Worm (Caenorhabditis elegans): ENCODE data around the gene R160.14.

The R160.14 gene

DNA sequence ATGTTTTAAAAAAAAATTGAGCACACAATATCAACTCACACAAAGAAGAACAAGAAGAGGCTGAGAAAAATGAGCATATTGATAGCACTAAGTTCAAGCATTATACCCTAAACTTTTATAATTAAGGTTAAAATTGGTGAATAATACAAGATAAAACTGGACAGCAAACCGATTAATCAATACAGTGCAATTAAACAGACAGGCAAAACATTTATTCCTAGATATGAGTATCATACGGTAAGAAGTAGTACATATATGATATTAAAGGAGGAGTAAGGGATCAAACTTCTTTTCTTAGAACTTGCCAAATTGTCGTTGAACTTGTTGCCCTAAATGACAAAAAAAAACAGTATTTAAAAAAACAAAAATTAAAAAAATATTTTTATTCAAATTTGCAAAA is at the start of gene R160.14:
Gene R160.14, minus strand, starts transcription at position 101 of the 400 bp plus-strand sequence.
- TF ChIP-seq nhr-2 (tag; optimal IDR thresholded peaks at IDR 0.05) (no peak), pha-4 (tag; optimal IDR thresholded peaks at IDR 0.05) (no peak), ceh-43 (GFP tag; optimal IDR thresholded peaks at IDR 0.05) (no peak), mep-1 (tag; optimal IDR thresholded peaks at IDR 0.05) (no peak), lsy-2 (tag; optimal IDR thresholded peaks at IDR 0.05) (no peak), drap-1 (GFP tag; optimal IDR thresholded peaks at IDR 0.05) (no peak), bed-3 (GFP tag; optimal IDR thresholded peaks at IDR 0.05) (no peak), cnd-1 (tag; optimal IDR thresholded peaks at IDR 0.05) (no peak), ces-1 (GFP tag; optimal IDR thresholded peaks at IDR 0.05) (no peak), nhr-12 (tag; optimal IDR thresholded peaks at IDR 0.05) (no peak), mls-2 (tag; optimal IDR thresholded peaks at IDR 0.05) (no peak), sptf-1 (tag; optimal IDR thresholded peaks at IDR 0.05) (no peak), nhr-237 (tag; optimal IDR thresholded peaks at IDR 0.05) (no peak), snpc-4 (tag; optimal IDR thresholded peaks at IDR 0.05) (no peak), hlh-1 (tag; optimal IDR thresholded peaks at IDR 0.05) (no peak), zip-8 (tag; optimal IDR thresholded peaks at IDR 0.05) (no peak), flh-1 (GFP tag; optimal IDR thresholded peaks at IDR 0.05) (no peak), ceh-39 (tag; optimal IDR thresholded peaks at IDR 0.05) (no peak), unc-120 (tag; optimal IDR thresholded peaks at IDR 0.05; ENCODE audit: poor library complexity, severe bottlenecking) (no peak), ztf-11 (tag; optimal IDR thresholded peaks at IDR 0.05) (no peak)

DNA sequence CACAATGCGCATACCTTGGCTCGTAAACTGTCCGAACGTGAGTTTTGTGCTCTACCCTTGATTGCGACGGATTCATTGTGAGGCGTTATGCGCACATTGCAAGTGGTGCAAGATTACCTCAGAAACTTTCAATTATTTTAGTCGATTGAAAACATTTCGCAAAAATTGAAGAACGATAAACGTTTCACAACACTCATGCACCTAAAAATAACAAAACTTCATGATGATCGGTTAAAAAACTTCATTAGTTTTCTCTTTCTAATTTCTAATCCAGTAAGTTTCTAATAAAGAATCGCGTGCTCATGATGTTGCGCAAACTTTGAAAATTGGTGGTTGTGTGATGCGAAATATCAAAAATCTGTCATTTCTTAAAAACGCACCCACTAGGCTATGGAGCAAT is 46.9 kb upstream of the R160.14 start, which contains the start of gene dop-1:
Gene dop-1, minus strand, starts transcription at position 101 of the 400 bp plus-strand sequence.
- TF ChIP-seq tbx-8 (GFP tag; optimal IDR thresholded peaks at IDR 0.05) (no peak), flh-1 (GFP tag; optimal IDR thresholded peaks at IDR 0.05) (no peak), sptf-1 (tag; optimal IDR thresholded peaks at IDR 0.05) (no peak), M03D4.4 (tag; optimal IDR thresholded peaks at IDR 0.05) (no peak), pha-4 (tag; optimal IDR thresholded peaks at IDR 0.05) (no peak), unc-120 (tag; optimal IDR thresholded peaks at IDR 0.05; ENCODE audit: poor library complexity, severe bottlenecking) (no peak), lsy-2 (tag; optimal IDR thresholded peaks at IDR 0.05) (no peak), elt-3 (tag; optimal IDR thresholded peaks at IDR 0.05) (no peak), unc-39 (tag; optimal IDR thresholded peaks at IDR 0.05) (no peak), bed-3 (GFP tag; optimal IDR thresholded peaks at IDR 0.05) (no peak), ceh-83 (GFP tag; optimal IDR thresholded peaks at IDR 0.05) (no peak), nhr-76 (tag; optimal IDR thresholded peaks at IDR 0.05) (no peak), ceh-39 (tag; optimal IDR thresholded peaks at IDR 0.05) (no peak), elt-1 (tag; optimal IDR thresholded peaks at IDR 0.05; ENCODE audit: borderline replicate concordance, insufficient read depth) (no peak), mab-5 (tag; optimal IDR thresholded peaks at IDR 0.05) (no peak), hlh-1 (tag; optimal IDR thresholded peaks at IDR 0.05) (no peak)

DNA sequence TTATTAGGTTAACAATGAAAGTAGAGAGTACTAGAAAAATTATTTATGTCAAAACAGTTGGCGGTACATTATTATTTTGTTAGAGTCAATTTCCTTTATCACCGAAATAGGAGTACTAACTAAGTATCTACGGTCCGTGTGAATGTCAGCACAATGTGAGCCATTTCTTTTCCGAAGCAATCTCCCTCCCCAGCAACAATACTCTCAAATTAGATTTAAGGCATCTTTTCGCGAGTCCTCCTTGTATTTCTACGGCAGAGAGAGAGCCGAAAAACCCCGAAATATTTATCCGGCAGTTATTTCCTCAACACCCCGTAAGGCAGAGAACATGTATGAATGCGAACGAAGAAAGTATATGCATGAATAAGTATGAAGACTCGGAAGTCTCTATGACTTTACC is 43.4 kb upstream of the R160.14 start:
- TF ChIP-seq ces-1 (GFP tag; optimal IDR thresholded peaks at IDR 0.05): peak; percentile 76
- TF ChIP-seq drap-1 (GFP tag; optimal IDR thresholded peaks at IDR 0.05): no peak

DNA sequence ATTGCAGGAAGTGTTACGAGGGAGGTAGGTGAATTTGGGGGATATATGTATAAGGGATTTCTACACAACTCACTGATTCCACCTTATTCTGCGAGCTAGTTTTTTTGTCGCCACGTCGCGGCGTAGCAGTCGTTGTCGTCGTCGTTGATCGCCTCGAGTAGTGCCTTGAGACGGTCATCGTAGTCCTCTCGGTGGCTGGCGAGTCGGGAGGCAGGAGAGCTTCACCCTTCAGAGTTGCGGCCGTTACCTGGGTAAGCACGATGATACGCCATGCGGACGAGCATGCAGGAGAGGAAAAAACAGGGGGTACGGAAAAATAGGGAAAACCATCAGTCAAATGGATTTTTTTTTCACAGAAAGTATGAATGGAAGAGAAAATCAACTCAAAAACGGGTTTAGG is 41.3 kb upstream of the R160.14 start:
- TF ChIP-seq hlh-1 (tag; optimal IDR thresholded peaks at IDR 0.05): no peak
- no peak for TF ChIP-seq pha-4 (tag; optimal IDR thresholded peaks at IDR 0.05)
- TF ChIP-seq lin-32 (GFP tag; optimal IDR thresholded peaks at IDR 0.05): no peak
- no peak for TF ChIP-seq ces-1 (GFP tag; optimal IDR thresholded peaks at IDR 0.05)
- no peak for TF ChIP-seq lsy-2 (tag; optimal IDR thresholded peaks at IDR 0.05)
- no peak for TF ChIP-seq mls-2 (tag; optimal IDR thresholded peaks at IDR 0.05)
- no peak for TF ChIP-seq cnd-1 (tag; optimal IDR thresholded peaks at IDR 0.05)
- TF ChIP-seq sptf-1 (tag; optimal IDR thresholded peaks at IDR 0.05): no peak
- no peak for TF ChIP-seq ztf-11 (tag; optimal IDR thresholded peaks at IDR 0.05)
- TF ChIP-seq elt-3 (tag; optimal IDR thresholded peaks at IDR 0.05): no peak
- no peak for TF ChIP-seq mab-5 (tag; optimal IDR thresholded peaks at IDR 0.05)
- no peak for TF ChIP-seq nhr-2 (tag; optimal IDR thresholded peaks at IDR 0.05)
- TF ChIP-seq unc-39 (tag; optimal IDR thresholded peaks at IDR 0.05): no peak
- TF ChIP-seq snpc-4 (tag; optimal IDR thresholded peaks at IDR 0.05): no peak
- no peak for TF ChIP-seq blmp-1 (tag; optimal IDR thresholded peaks at IDR 0.05)

DNA sequence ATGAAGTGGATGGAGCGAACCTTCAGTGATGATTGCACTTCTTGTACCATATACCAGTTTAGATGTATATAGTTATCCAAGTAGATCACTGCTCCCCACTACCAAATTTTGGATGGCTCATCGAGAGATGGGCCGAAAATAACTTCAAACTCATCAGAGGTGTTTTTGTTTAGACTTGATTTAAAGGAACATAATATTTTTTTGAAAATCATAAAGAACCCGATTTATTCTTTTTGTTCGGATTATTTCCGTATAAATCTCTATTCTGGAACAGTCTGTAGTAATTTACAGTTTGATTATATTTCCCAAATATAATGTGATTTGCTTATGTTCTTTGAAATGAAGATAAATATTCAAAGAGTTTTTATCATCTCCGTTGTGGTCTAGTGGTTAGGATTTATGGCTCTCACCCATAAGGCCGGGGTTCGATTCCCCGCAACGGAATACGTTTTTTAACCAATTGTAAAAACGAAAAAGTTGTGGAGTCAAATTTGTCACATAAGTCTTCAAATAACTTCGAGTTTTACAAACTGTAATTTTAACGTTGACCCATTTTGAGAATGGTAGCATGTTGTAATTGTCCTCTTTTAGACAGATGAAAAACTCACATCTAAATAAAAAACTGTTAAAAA is 38.5 kb upstream of the R160.14 start:
- TF ChIP-seq nhr-237 (tag; optimal IDR thresholded peaks at IDR 0.05) (no peak), ztf-11 (tag; optimal IDR thresholded peaks at IDR 0.05) (no peak), drap-1 (GFP tag; optimal IDR thresholded peaks at IDR 0.05) (no peak), ceh-83 (GFP tag; optimal IDR thresholded peaks at IDR 0.05) (no peak), mls-2 (tag; optimal IDR thresholded peaks at IDR 0.05) (no peak), nhr-2 (tag; optimal IDR thresholded peaks at IDR 0.05) (no peak), nhr-12 (tag; optimal IDR thresholded peaks at IDR 0.05) (no peak)

Data from whole organism, mixed stage, embryonic.